Fruit fly (Drosophila melanogaster): ENCODE data around the gene CG8260.

The CG8260 gene

dm6 chrX:15759752-15760446 lies 3.8 kb downstream of the CG8260 start:
- TF ChIP-seq gt (GFP tag; IDR thresholded peaks at IDR 0.05) (no peak), nerfin-1 (tag; optimal IDR thresholded peaks at IDR 0.05) (peak; percentile 59), E2f1 (GFP tag; IDR thresholded peaks at IDR 0.05) (no peak), CG8924 (tag; optimal IDR thresholded peaks at IDR 0.05) (peak; percentile 53), cg (GFP tag; optimal IDR thresholded peaks at IDR 0.05) (peak; percentile 68), sd (tag; optimal IDR thresholded peaks at IDR 0.05) (peak; percentile 60), chinmo (GFP tag; IDR thresholded peaks at IDR 0.05; ENCODE audit: partially characterized antibody) (0 out of 4 replicates have a peak, but pooled peaks have one; percentile 58), Med (GFP tag) (peak; percentile 35), danr (GFP tag; IDR thresholded peaks at IDR 0.05) (no peak), Taf1 (GFP tag; IDR thresholded peaks at IDR 0.05) (no peak), CG10267 (tag; optimal IDR thresholded peaks at IDR 0.05) (peak; percentile 66), sens (GFP tag) (peak; percentile 39)

- TF ChIP-seq Sin3A (optimal IDR thresholded peaks at IDR 0.05) (peak; percentile 48), CG2116 (GFP tag; optimal IDR thresholded peaks at IDR 0.05) (peak; percentile 47), CG1603 (tag; optimal IDR thresholded peaks at IDR 0.05) (peak; percentile 33), CG10431 (GFP tag; optimal IDR thresholded peaks at IDR 0.05) (no peak), Sry-δ (GFP tag; optimal IDR thresholded peaks at IDR 0.05) (peak; percentile 68), gcm (GFP tag; optimal IDR thresholded peaks at IDR 0.05) (no peak), CG1024 (GFP tag; IDR thresholded peaks at IDR 0.05) (peak; percentile 11; the same call in 1 of the 2 replicates), p53 (GFP tag; optimal IDR thresholded peaks at IDR 0.05) (no peak), fd102C (GFP tag; optimal IDR thresholded peaks at IDR 0.05) (no peak), CG14050 (GFP tag; IDR thresholded peaks at IDR 0.05) (no peak), Vsx1 (GFP tag; optimal IDR thresholded peaks at IDR 0.05) (no peak), CG3838 (GFP tag; optimal IDR thresholded peaks at IDR 0.05) (no peak), amos (GFP tag; IDR thresholded peaks at IDR 0.05; ENCODE audit: partially characterized antibody) (peak; percentile 95), zen2 (GFP tag; IDR thresholded peaks at IDR 0.05; ENCODE audit: partially characterized antibody) (peak; percentile 88), insv (GFP tag; optimal IDR thresholded peaks at IDR 0.05) (peak in 1 of 2 experiments; percentile 21), sens (GFP tag) (peak; percentile 58), knrl (GFP tag; IDR thresholded peaks at IDR 0.05; ENCODE audit: partially characterized antibody) (peak; percentile 89), stwl (tag; optimal IDR thresholded peaks at IDR 0.05) (peak; percentile 16), Dref (GFP tag; IDR thresholded peaks at IDR 0.05) (peak; percentile 93), CG18476 (GFP tag; optimal IDR thresholded peaks at IDR 0.05) (no peak), CG13894 (tag; optimal IDR thresholded peaks at IDR 0.05) (no peak), hbn (GFP tag; IDR thresholded peaks at IDR 0.05; ENCODE audit: partially characterized antibody) (peak; percentile 77), CG30020 (tag; optimal IDR thresholded peaks at IDR 0.05) (peak; percentile 96), CG10267 (tag; optimal IDR thresholded peaks at IDR 0.05) (no peak), danr (GFP tag; IDR thresholded peaks at IDR 0.05) (no peak), Opbp (GFP tag; IDR thresholded peaks at IDR 0.05; ENCODE audit: partially characterized antibody) (peak; percentile 94), crc (GFP tag; optimal IDR thresholded peaks at IDR 0.05) (no peak), CG30403 (GFP tag; optimal IDR thresholded peaks at IDR 0.05) (no peak), CG7963 (GFP tag; IDR thresholded peaks at IDR 0.05; ENCODE audit: partially characterized antibody) (peak; percentile 91), CG13775 (GFP tag; optimal IDR thresholded peaks at IDR 0.05) (peak; percentile 5), YL-1 (GFP tag; optimal IDR thresholded peaks at IDR 0.05) (no peak), cad (GFP tag; optimal IDR thresholded peaks at IDR 0.05) (no peak), ro (GFP tag; IDR thresholded peaks at IDR 0.05) (no peak), unc-4 (GFP tag; IDR thresholded peaks at IDR 0.05; ENCODE audit: partially characterized antibody) (peak; percentile 80), nerfin-2 (GFP tag; IDR thresholded peaks at IDR 0.05; ENCODE audit: partially characterized antibody) (peak; percentile 92), CG3065 (GFP tag; optimal IDR thresholded peaks at IDR 0.05) (no peak)
Measured at dm6 chrX:15760447-15761297, 4.6 kb downstream of the CG8260 start, which contains the start of the genes Graf and mRpL3. Gene Graf, minus strand, starts transcription at chrX:15760733. Gene mRpL3, plus strand, starts transcription at chrX:15761248.
